Worm (Caenorhabditis elegans) whole organism, L4 larva: ENCODE results near the gene fbxa-39.
A peak's percentile ranks its signal among the peaks of the same experiment; 100 is the strongest.

Experiments used
- F10B5.3 ChIP-seq: sonication (generic microtip); optimal IDR thresholded peaks from 2 replicates; lab custom pipeline; 2016; ENCODE audit warnings: mild to moderate bottlenecking, missing genetic modification characterization, missing compliant biosample characterization
- F26F4.8 ChIP-seq: fragments of 200-800 bp; sonication (Bioruptor generic); conservative IDR thresholded peaks from 2 replicates; pipeline ENCODE4 v1.3.6; 2022; ENCODE audit warnings: missing genetic modification characterization, missing compliant biosample characterization
- T26A8.4 ChIP-seq: fragments of 200-800 bp; sonication (Bioruptor generic); IDR thresholded peaks from 2 replicates; pipeline ENCODE4 v1.3.6; 2022; ENCODE audit warnings: missing genetic modification characterization, missing compliant biosample characterization
- Y105C5A.15 ChIP-seq: fragments of 200-800 bp; sonication (Bioruptor generic); IDR thresholded peaks from 2 replicates; pipeline ENCODE4 v1.3.6; 2022; ENCODE audit warnings: missing genetic modification characterization, missing compliant biosample characterization
- Y48G9A.11 ChIP-seq: fragments of 200-800 bp; sonication (Bioruptor generic); IDR thresholded peaks from 2 replicates; pipeline ENCODE4 v1.3.6; 2022; ENCODE audit warnings: missing genetic modification reagents, missing genetic modification characterization, missing compliant biosample characterization
- Y75B8A.6 ChIP-seq: fragments of 200-800 bp; sonication (Bioruptor generic); IDR thresholded peaks from 2 replicates; pipeline ENCODE4 v1.3.6; 2022; ENCODE audit warnings: missing genetic modification reagents, missing genetic modification characterization, missing compliant biosample characterization
- ZK546.5 ChIP-seq, 2 experiments: sonication (generic microtip); optimal IDR thresholded peaks; 2 replicates each; lab custom pipeline; 2017; ENCODE audit warnings: missing biosample characterization in 2 of 2, missing genetic modification characterization in 2 of 2
- aly-2 ChIP-seq: sonication (generic microtip); optimal IDR thresholded peaks from 2 replicates; lab custom pipeline; 2018; ENCODE audit warnings: missing biosample characterization, missing genetic modification characterization
- ama-1 ChIP-seq: fragments of 150-350 bp; optimal IDR thresholded peaks from 2 replicates; lab custom pipeline; 2014; ENCODE audit warnings: inconsistent platforms, mixed read lengths
- arid-1 ChIP-seq: fragments of 200-800 bp; sonication (Bioruptor generic); conservative IDR thresholded peaks from 2 replicates; pipeline ENCODE4 v1.3.6; 2022; ENCODE audit warnings: missing genetic modification reagents, missing genetic modification characterization, missing compliant biosample characterization
- ceh-20 ChIP-seq: fragments of 200-800 bp; sonication (Bioruptor generic); IDR thresholded peaks from 2 replicates; pipeline ENCODE4 v1.3.6; 2022; ENCODE audit warnings: missing genetic modification reagents, missing genetic modification characterization, missing compliant biosample characterization
- ceh-28 ChIP-seq: fragments of 150-350 bp; optimal IDR thresholded peaks from 2 replicates; lab custom pipeline; 2014; ENCODE audit warnings: missing biosample characterization, missing genetic modification reagents, missing genetic modification characterization
- ceh-44 ChIP-seq: fragments of 200-800 bp; sonication (Bioruptor generic); IDR thresholded peaks from 2 replicates; pipeline ENCODE4 v1.3.6; 2022; ENCODE audit warnings: missing genetic modification reagents, missing genetic modification characterization, missing compliant biosample characterization
- ceh-82 ChIP-seq: sonication (generic microtip); optimal IDR thresholded peaks from 2 replicates; lab custom pipeline; 2017; ENCODE audit warnings: missing biosample characterization, missing genetic modification characterization
- fkh-10 ChIP-seq: fragments of 150-350 bp; optimal IDR thresholded peaks from 2 replicates; lab custom pipeline; 2014; ENCODE audit warnings: missing biosample characterization, missing genetic modification reagents, missing genetic modification characterization
- hif-1 ChIP-seq, 2 experiments: sonication (generic microtip); optimal IDR thresholded peaks; 2 replicates each; lab custom pipeline; 2016 to 2017; ENCODE audit warnings: missing compliant biosample characterization in 2 of 2, missing genetic modification characterization in 2 of 2, missing genetic modification reagents in 2 of 2, missing genotype in 2 of 2, mild to moderate bottlenecking in 1 of 2
- hlh-30 ChIP-seq: sonication (generic microtip); optimal IDR thresholded peaks from 2 replicates; lab custom pipeline; 2017; ENCODE audit warnings: antibody characterized with exemption, mild to moderate bottlenecking, missing genetic modification characterization, missing compliant biosample characterization; ENCODE audit not compliant: insufficient read depth
- lim-7 ChIP-seq: fragments of 200-800 bp; sonication (Bioruptor generic); IDR thresholded peaks from 2 replicates; pipeline ENCODE4 v1.3.6; 2022; ENCODE audit warnings: missing genetic modification characterization, missing compliant biosample characterization
- lin-15B ChIP-seq: fragments of 150-350 bp; sonication (generic microtip); optimal IDR thresholded peaks from 3 replicates; lab custom pipeline; 2014; ENCODE audit warnings: missing biosample characterization, missing genetic modification characterization
- lin-29 ChIP-seq: fragments of 200-800 bp; sonication (Bioruptor generic); IDR thresholded peaks from 2 replicates; pipeline ENCODE4 v1.3.6; 2022; ENCODE audit warnings: missing genetic modification reagents, missing genetic modification characterization, missing compliant biosample characterization
- lin-38 ChIP-seq: fragments of 200-800 bp; sonication (Bioruptor generic); IDR thresholded peaks from 2 replicates; pipeline ENCODE4 v1.3.6; 2022; ENCODE audit warnings: missing genetic modification reagents, missing genetic modification characterization, missing compliant biosample characterization
- madf-9 ChIP-seq: fragments of 200-800 bp; sonication (Bioruptor generic); conservative IDR thresholded peaks from 2 replicates; pipeline ENCODE4 v1.3.6; 2022; ENCODE audit warnings: missing genetic modification reagents, missing genetic modification characterization, missing compliant biosample characterization
- mdl-1 ChIP-seq, 2 experiments: fragments of 150-350 bp in 1 of 2; sonication (generic microtip) in 1 of 2; optimal IDR thresholded peaks; 2 replicates each; lab custom pipeline; 2014 to 2017; ENCODE audit warnings: missing biosample characterization in 2 of 2, missing genetic modification characterization in 2 of 2
- mdt-29 ChIP-seq: fragments of 200-800 bp; sonication (Bioruptor generic); IDR thresholded peaks from 2 replicates; pipeline ENCODE4 v1.3.6; 2022; ENCODE audit warnings: missing genetic modification reagents, missing genetic modification characterization, missing compliant biosample characterization
- mxl-2 ChIP-seq: fragments of 200-800 bp; sonication (Bioruptor generic); conservative IDR thresholded peaks from 2 replicates; pipeline ENCODE4 v1.3.6; 2022; ENCODE audit warnings: missing genetic modification reagents, missing genetic modification characterization, missing compliant biosample characterization
- mxl-3 ChIP-seq: fragments of 200-800 bp; sonication (Bioruptor generic); optimal IDR thresholded peaks from 2 replicates; lab custom pipeline; 2018; ENCODE audit warnings: mild to moderate bottlenecking, missing genetic modification characterization, missing compliant biosample characterization
- nhr-10 ChIP-seq: fragments of 150-350 bp; optimal IDR thresholded peaks from 2 replicates; lab custom pipeline; 2014; ENCODE audit warnings: missing biosample characterization, missing genetic modification characterization
- nhr-111 ChIP-seq: fragments of 200-800 bp; sonication (Bioruptor generic); optimal IDR thresholded peaks from 2 replicates; lab custom pipeline; 2018; ENCODE audit warnings: mild to moderate bottlenecking, missing genetic modification characterization, missing compliant biosample characterization
- nhr-25 ChIP-seq: sonication (generic microtip); optimal IDR thresholded peaks from 2 replicates; lab custom pipeline; 2017; ENCODE audit warnings: missing genetic modification characterization, mild to moderate bottlenecking, missing compliant biosample characterization, antibody characterized with exemption, moderate library complexity, borderline replicate concordance; ENCODE audit not compliant: insufficient read depth
- nhr-28 ChIP-seq: fragments of 150-350 bp; optimal IDR thresholded peaks from 2 replicates; lab custom pipeline; 2014; ENCODE audit warnings: missing biosample characterization, missing genetic modification characterization
- nhr-41 ChIP-seq: fragments of 200-800 bp; sonication (Bioruptor generic); IDR thresholded peaks from 2 replicates; pipeline ENCODE4 v1.3.6; 2022; ENCODE audit warnings: missing genetic modification reagents, missing genetic modification characterization, missing compliant biosample characterization
- nhr-42 ChIP-seq: fragments of 200-800 bp; sonication (Bioruptor generic); IDR thresholded peaks from 2 replicates; pipeline ENCODE4 v1.3.6; 2022; ENCODE audit warnings: missing genetic modification characterization, missing compliant biosample characterization
- nhr-48 ChIP-seq: sonication (generic microtip); optimal IDR thresholded peaks from 2 replicates; lab custom pipeline; 2016; ENCODE audit warnings: mild to moderate bottlenecking, missing genetic modification characterization, missing compliant biosample characterization
- nhr-76 ChIP-seq: fragments of 150-350 bp; optimal IDR thresholded peaks from 2 replicates; lab custom pipeline; 2014; ENCODE audit warnings: missing biosample characterization, missing genetic modification characterization
- pha-4 ChIP-seq, 2 experiments: fragments of 150-350 bp in 1 of 2; fragments of 200-800 bp in 1 of 2; sonication (Bioruptor generic) in 1 of 2; IDR thresholded peaks in 1 of 2; optimal IDR thresholded peaks in 1 of 2; 2 replicates each; pipeline versions ENCODE4 v1.3.6 to Lab custom; 2014 to 2022; ENCODE audit warnings: missing genetic modification characterization in 2 of 2, missing genetic modification reagents in 2 of 2, missing biosample characterization in 1 of 2, missing compliant biosample characterization in 1 of 2
- php-3 ChIP-seq: fragments of 200-800 bp; sonication (Bioruptor generic); IDR thresholded peaks from 2 replicates; pipeline ENCODE4 v1.3.6; 2022; ENCODE audit warnings: missing genetic modification reagents, missing genetic modification characterization, missing compliant biosample characterization
- rbr-2 ChIP-seq: sonication (generic microtip); optimal IDR thresholded peaks from 2 replicates; lab custom pipeline; 2016; ENCODE audit warnings: missing genotype, missing genetic modification characterization, missing compliant biosample characterization
- sdz-12 ChIP-seq: fragments of 200-800 bp; sonication (Bioruptor generic); optimal IDR thresholded peaks from 2 replicates; lab custom pipeline; 2018; ENCODE audit warnings: mild to moderate bottlenecking, missing genetic modification characterization, missing compliant biosample characterization
- snpc-1.2 ChIP-seq: fragments of 200-800 bp; sonication (Bioruptor generic); IDR thresholded peaks from 2 replicates; pipeline ENCODE4 v1.3.6; 2022; ENCODE audit warnings: missing genetic modification reagents, missing genetic modification characterization, missing compliant biosample characterization
- spr-1 ChIP-seq: sonication (generic microtip); optimal IDR thresholded peaks from 2 replicates; lab custom pipeline; 2016; ENCODE audit warnings: mild to moderate bottlenecking, missing genetic modification characterization, missing compliant biosample characterization
- tag-97 ChIP-seq: fragments of 200-800 bp; sonication (Bioruptor generic); IDR thresholded peaks from 2 replicates; pipeline ENCODE4 v1.3.6; 2022; ENCODE audit warnings: missing genetic modification characterization, missing compliant biosample characterization
- tra-1 ChIP-seq: fragments of 200-800 bp; sonication (Bioruptor generic); IDR thresholded peaks from 2 replicates; pipeline ENCODE4 v1.3.6; 2022; ENCODE audit warnings: missing genetic modification reagents, missing genetic modification characterization, missing compliant biosample characterization
- unc-130 ChIP-seq: sonication (generic microtip); optimal IDR thresholded peaks from 2 replicates; lab custom pipeline; 2016; ENCODE audit warnings: missing genetic modification reagents, missing genetic modification characterization, missing compliant biosample characterization
- unc-39 ChIP-seq: sonication (generic microtip); optimal IDR thresholded peaks from 2 replicates; lab custom pipeline; 2017; ENCODE audit warnings: missing biosample characterization, missing genetic modification characterization
- unc-62 ChIP-seq, 3 experiments: fragments of 150-350 bp in 1 of 3; sonication (generic microtip); optimal IDR thresholded peaks in 2 of 3; peaks in 1 of 3; 1 replicate in 1 of 3; 2 replicates in 2 of 3; lab custom pipeline; 2014 to 2017; ENCODE audit warnings: missing biosample characterization in 3 of 3, missing genetic modification characterization in 3 of 3, missing genetic modification reagents in 3 of 3, missing genotype in 1 of 3
- vab-7 ChIP-seq: fragments of 200-800 bp; sonication (Bioruptor generic); IDR thresholded peaks from 2 replicates; pipeline ENCODE4 v1.3.6; 2022; ENCODE audit warnings: missing genetic modification reagents, missing genetic modification characterization, missing compliant biosample characterization
- zfp-2 ChIP-seq: sonication (generic microtip); optimal IDR thresholded peaks from 2 replicates; lab custom pipeline; 2016; ENCODE audit warnings: mild to moderate bottlenecking, missing genetic modification characterization, missing compliant biosample characterization
- ztf-11 ChIP-seq: fragments of 150-350 bp; optimal IDR thresholded peaks from 2 replicates; lab custom pipeline; 2014; ENCODE audit warnings: missing biosample characterization, missing genetic modification characterization
- ztf-7 ChIP-seq: fragments of 150-350 bp; optimal IDR thresholded peaks from 2 replicates; lab custom pipeline; 2014; ENCODE audit warnings: missing biosample characterization, missing genetic modification characterization

The fbxa-39 gene

ce11 chrIII:2304149-2304548 lies 31.3 kb downstream of the fbxa-39 start:
- TF ChIP-seq snpc-1.2 (GFP tag; lab: Robert Waterston, UW) (no peak), lin-38 (GFP tag; lab: Robert Waterston, UW) (peak; percentile 47)

- TF ChIP-seq snpc-1.2 (GFP tag; lab: Robert Waterston, UW) (no peak), F26F4.8 (GFP tag; lab: Robert Waterston, UW) (no peak), lin-29 (GFP tag; lab: Robert Waterston, UW) (no peak), aly-2 (no peak), nhr-76 (tag; lab: Kevin White, UChicago) (no peak), tag-97 (GFP tag; lab: Robert Waterston, UW) (no peak), mxl-2 (GFP tag; lab: Robert Waterston, UW) (no peak), nhr-25 (tag; lab: Kevin White, UChicago) (no peak), spr-1 (tag; lab: Kevin White, UChicago) (no peak), nhr-42 (GFP tag; lab: Robert Waterston, UW) (no peak), tra-1 (GFP tag; lab: Robert Waterston, UW) (no peak), unc-130 (GFP tag; lab: Kevin White, UChicago) (no peak), Y48G9A.11 (no peak), vab-7 (GFP tag; lab: Robert Waterston, UW) (no peak), unc-62 (GFP tag; optimal IDR thresholded peaks at IDR 0.05 in 1 of 2; lab: Kevin White, UChicago) (peak in 1 of 2 experiments; percentile 52), unc-62 (tag; optimal IDR thresholded peaks at IDR 0.05; lab: Kevin White, UChicago) (no peak), nhr-28 (tag; lab: Kevin White, UChicago) (no peak), T26A8.4 (GFP tag; lab: Robert Waterston, UW) (no peak), arid-1 (GFP tag; lab: Robert Waterston, UW) (no peak), F10B5.3 (tag; lab: Kevin White, UChicago) (no peak), madf-9 (GFP tag; lab: Robert Waterston, UW) (no peak), mdt-29 (GFP tag; lab: Robert Waterston, UW) (no peak), nhr-10 (tag; lab: Kevin White, UChicago) (no peak), ZK546.5 (tag; optimal IDR thresholded peaks at IDR 0.05; lab: Kevin White, UChicago) (no peak), sdz-12 (GFP tag; lab: Kevin White, UChicago) (no peak), unc-39 (tag; lab: Kevin White, UChicago) (no peak), ceh-44 (GFP tag; lab: Robert Waterston, UW) (no peak), ama-1 (no peak), pha-4 (GFP tag; IDR thresholded peaks at IDR 0.05; lab: Robert Waterston, UW) (no peak), pha-4 (tag; optimal IDR thresholded peaks at IDR 0.05; lab: Kevin White, UChicago) (no peak), ztf-7 (tag; lab: Kevin White, UChicago) (no peak), ceh-20 (GFP tag; lab: Robert Waterston, UW) (no peak), ceh-82 (tag; lab: Kevin White, UChicago) (no peak), ztf-11 (tag; lab: Kevin White, UChicago) (no peak), nhr-48 (no peak), nhr-111 (no peak), Y75B8A.6 (GFP tag; lab: Robert Waterston, UW) (no peak), Y105C5A.15 (no peak), lim-7 (no peak), hlh-30 (tag; lab: Kevin White, UChicago) (no peak), zfp-2 (tag; lab: Kevin White, UChicago) (no peak), ceh-28 (tag; lab: Kevin White, UChicago) (no peak), mdl-1 (tag; optimal IDR thresholded peaks at IDR 0.05; lab: Kevin White, UChicago) (no peak), rbr-2 (peak; percentile 4), fkh-10 (GFP tag; lab: Kevin White, UChicago) (no peak), php-3 (no peak), mxl-3 (GFP tag; lab: Kevin White, UChicago) (peak; percentile 20), nhr-41 (GFP tag; lab: Robert Waterston, UW) (no peak), hif-1 (tag; optimal IDR thresholded peaks at IDR 0.05; lab: Kevin White, UChicago) (no peak), lin-15B (no peak)
Measured at ce11 chrIII:2304867-2305266, 32.0 kb downstream of the fbxa-39 start, which contains the start of gene Y54F10BM.9. Gene Y54F10BM.9 (minus strand): TSS chrIII:2304927.
